Worm (Caenorhabditis elegans) whole organism, L4 larva: ENCODE results near the gene srxa-16.

Experiments
- F37D6.2 ChIP-seq: sonication (generic microtip); optimal IDR thresholded peaks from 2 replicates; lab custom pipeline; 2016; ENCODE audit warnings: mild to moderate bottlenecking, missing genetic modification characterization, missing compliant biosample characterization
- R02D3.7 ChIP-seq: fragments of 150-350 bp; sonication (generic microtip); optimal IDR thresholded peaks from 3 replicates; lab custom pipeline; 2014; ENCODE audit warnings: missing biosample characterization, missing genetic modification characterization
- T26A8.4 ChIP-seq: fragments of 200-800 bp; sonication (Bioruptor generic); IDR thresholded peaks from 2 replicates; pipeline ENCODE4 v1.3.6; 2022; ENCODE audit warnings: missing genetic modification characterization, missing compliant biosample characterization
- Y105C5A.15 ChIP-seq: fragments of 200-800 bp; sonication (Bioruptor generic); IDR thresholded peaks from 2 replicates; pipeline ENCODE4 v1.3.6; 2022; ENCODE audit warnings: missing genetic modification characterization, missing compliant biosample characterization
- Y75B8A.6 ChIP-seq: fragments of 200-800 bp; sonication (Bioruptor generic); IDR thresholded peaks from 2 replicates; pipeline ENCODE4 v1.3.6; 2022; ENCODE audit warnings: missing genetic modification reagents, missing genetic modification characterization, missing compliant biosample characterization
- ZK337.2 ChIP-seq: fragments of 200-800 bp; sonication (Bioruptor generic); IDR thresholded peaks from 2 replicates; pipeline ENCODE4 v1.3.6; 2022; ENCODE audit warnings: missing genetic modification reagents, missing genetic modification characterization, missing compliant biosample characterization
- ZK546.5 ChIP-seq, 2 experiments: sonication (generic microtip); optimal IDR thresholded peaks; 2 replicates each; lab custom pipeline; 2017; ENCODE audit warnings: missing biosample characterization in 2 of 2, missing genetic modification characterization in 2 of 2
- ama-1 ChIP-seq: fragments of 150-350 bp; optimal IDR thresholded peaks from 2 replicates; lab custom pipeline; 2014; ENCODE audit warnings: inconsistent platforms, mixed read lengths
- ceh-44 ChIP-seq: fragments of 200-800 bp; sonication (Bioruptor generic); IDR thresholded peaks from 2 replicates; pipeline ENCODE4 v1.3.6; 2022; ENCODE audit warnings: missing genetic modification reagents, missing genetic modification characterization, missing compliant biosample characterization
- ceh-82 ChIP-seq: sonication (generic microtip); optimal IDR thresholded peaks from 2 replicates; lab custom pipeline; 2017; ENCODE audit warnings: missing biosample characterization, missing genetic modification characterization
- daf-12 ChIP-seq: fragments of 150-350 bp; optimal IDR thresholded peaks from 2 replicates; lab custom pipeline; 2014; ENCODE audit warnings: missing biosample characterization, missing genetic modification reagents, missing genetic modification characterization
- daf-16 ChIP-seq, 3 experiments: sonication (generic microtip); optimal IDR thresholded peaks; 2 replicates each; lab custom pipeline; 2016 to 2017; ENCODE audit warnings: missing genetic modification characterization in 3 of 3, missing genetic modification reagents in 3 of 3, mild to moderate bottlenecking in 2 of 3, missing compliant biosample characterization in 2 of 3, missing biosample characterization in 1 of 3, moderate library complexity in 1 of 3
- daf-19 ChIP-seq: fragments of 200-800 bp; sonication (Bioruptor generic); conservative IDR thresholded peaks from 2 replicates; pipeline ENCODE4 v1.3.6; 2022; ENCODE audit warnings: missing genetic modification characterization, missing compliant biosample characterization
- dmd-6 ChIP-seq: fragments of 200-800 bp; sonication (Bioruptor generic); IDR thresholded peaks from 2 replicates; pipeline ENCODE4 v1.3.6; 2022; ENCODE audit warnings: missing genetic modification reagents, missing genetic modification characterization, missing compliant biosample characterization
- dve-1 ChIP-seq: sonication (generic microtip); optimal IDR thresholded peaks from 2 replicates; lab custom pipeline; 2017; ENCODE audit warnings: antibody characterized with exemption, mild to moderate bottlenecking, missing genetic modification characterization, missing compliant biosample characterization; ENCODE audit not compliant: insufficient read depth
- egl-27 ChIP-seq: sonication (generic microtip); optimal IDR thresholded peaks from 3 replicates; lab custom pipeline; 2017; ENCODE audit warnings: missing biosample characterization, missing genetic modification reagents, missing genetic modification characterization
- fkh-10 ChIP-seq: fragments of 150-350 bp; optimal IDR thresholded peaks from 2 replicates; lab custom pipeline; 2014; ENCODE audit warnings: missing biosample characterization, missing genetic modification reagents, missing genetic modification characterization
- fos-1 ChIP-seq: fragments of 150-350 bp; optimal IDR thresholded peaks from 2 replicates; lab custom pipeline; 2014; ENCODE audit warnings: missing biosample characterization, missing genetic modification characterization
- gei-8 ChIP-seq: fragments of 200-800 bp; sonication (Bioruptor generic); optimal IDR thresholded peaks from 2 replicates; lab custom pipeline; 2018; ENCODE audit warnings: mild to moderate bottlenecking, missing genetic modification characterization, missing compliant biosample characterization
- hmg-1.1 ChIP-seq: fragments of 200-800 bp; sonication (Bioruptor generic); IDR thresholded peaks from 2 replicates; pipeline ENCODE4 v1.3.6; 2022; ENCODE audit warnings: missing genetic modification reagents, missing genetic modification characterization, missing compliant biosample characterization
- lin-29 ChIP-seq: fragments of 200-800 bp; sonication (Bioruptor generic); IDR thresholded peaks from 2 replicates; pipeline ENCODE4 v1.3.6; 2022; ENCODE audit warnings: missing genetic modification reagents, missing genetic modification characterization, missing compliant biosample characterization
- lin-38 ChIP-seq: fragments of 200-800 bp; sonication (Bioruptor generic); IDR thresholded peaks from 2 replicates; pipeline ENCODE4 v1.3.6; 2022; ENCODE audit warnings: missing genetic modification reagents, missing genetic modification characterization, missing compliant biosample characterization
- lir-3 ChIP-seq: sonication (generic microtip); optimal IDR thresholded peaks from 2 replicates; lab custom pipeline; 2016; ENCODE audit warnings: mild to moderate bottlenecking, missing genetic modification characterization, missing compliant biosample characterization
- mdl-1 ChIP-seq, 2 experiments: fragments of 150-350 bp in 1 of 2; sonication (generic microtip) in 1 of 2; optimal IDR thresholded peaks; 2 replicates each; lab custom pipeline; 2014 to 2017; ENCODE audit warnings: missing biosample characterization in 2 of 2, missing genetic modification characterization in 2 of 2
- nhr-10 ChIP-seq: fragments of 150-350 bp; optimal IDR thresholded peaks from 2 replicates; lab custom pipeline; 2014; ENCODE audit warnings: missing biosample characterization, missing genetic modification characterization
- nhr-102 ChIP-seq: sonication (generic microtip); optimal IDR thresholded peaks from 2 replicates; lab custom pipeline; 2016; ENCODE audit warnings: mild to moderate bottlenecking, missing genetic modification characterization, moderate library complexity, missing compliant biosample characterization
- nhr-111 ChIP-seq: fragments of 200-800 bp; sonication (Bioruptor generic); optimal IDR thresholded peaks from 2 replicates; lab custom pipeline; 2018; ENCODE audit warnings: mild to moderate bottlenecking, missing genetic modification characterization, missing compliant biosample characterization
- nhr-25 ChIP-seq: sonication (generic microtip); optimal IDR thresholded peaks from 2 replicates; lab custom pipeline; 2017; ENCODE audit warnings: missing genetic modification characterization, mild to moderate bottlenecking, missing compliant biosample characterization, antibody characterized with exemption, moderate library complexity, borderline replicate concordance; ENCODE audit not compliant: insufficient read depth
- nhr-28 ChIP-seq: fragments of 150-350 bp; optimal IDR thresholded peaks from 2 replicates; lab custom pipeline; 2014; ENCODE audit warnings: missing biosample characterization, missing genetic modification characterization
- saeg-2 ChIP-seq: fragments of 200-800 bp; sonication (Bioruptor generic); IDR thresholded peaks from 2 replicates; pipeline ENCODE4 v1.3.6; 2022; ENCODE audit warnings: missing genetic modification reagents, missing genetic modification characterization, missing compliant biosample characterization
- tag-97 ChIP-seq: fragments of 200-800 bp; sonication (Bioruptor generic); IDR thresholded peaks from 2 replicates; pipeline ENCODE4 v1.3.6; 2022; ENCODE audit warnings: missing genetic modification characterization, missing compliant biosample characterization
- tra-1 ChIP-seq: fragments of 200-800 bp; sonication (Bioruptor generic); IDR thresholded peaks from 2 replicates; pipeline ENCODE4 v1.3.6; 2022; ENCODE audit warnings: missing genetic modification reagents, missing genetic modification characterization, missing compliant biosample characterization
- unc-39 ChIP-seq: sonication (generic microtip); optimal IDR thresholded peaks from 2 replicates; lab custom pipeline; 2017; ENCODE audit warnings: missing biosample characterization, missing genetic modification characterization
- unc-62 ChIP-seq, 3 experiments: fragments of 150-350 bp in 1 of 3; sonication (generic microtip); optimal IDR thresholded peaks in 2 of 3; peaks in 1 of 3; 1 replicate in 1 of 3; 2 replicates in 2 of 3; lab custom pipeline; 2014 to 2017; ENCODE audit warnings: missing biosample characterization in 3 of 3, missing genetic modification characterization in 3 of 3, missing genetic modification reagents in 3 of 3, missing genotype in 1 of 3
- zag-1 ChIP-seq: fragments of 150-350 bp; optimal IDR thresholded peaks from 2 replicates; lab custom pipeline; 2014; ENCODE audit warnings: missing biosample characterization, missing genetic modification characterization
- zfp-3 ChIP-seq: fragments of 200-800 bp; sonication (Bioruptor generic); conservative IDR thresholded peaks from 2 replicates; pipeline ENCODE4 v1.3.6; 2022; ENCODE audit warnings: missing genetic modification reagents, missing genetic modification characterization, missing compliant biosample characterization
- zip-11 ChIP-seq: fragments of 200-800 bp; sonication (Bioruptor generic); IDR thresholded peaks from 2 replicates; pipeline ENCODE4 v1.3.6; 2022; ENCODE audit warnings: missing genetic modification characterization, missing compliant biosample characterization
- zip-2 ChIP-seq: fragments of 150-350 bp; optimal IDR thresholded peaks from 2 replicates; lab custom pipeline; 2014; ENCODE audit warnings: missing biosample characterization, missing genetic modification characterization

srxa-16 gene

DNA sequence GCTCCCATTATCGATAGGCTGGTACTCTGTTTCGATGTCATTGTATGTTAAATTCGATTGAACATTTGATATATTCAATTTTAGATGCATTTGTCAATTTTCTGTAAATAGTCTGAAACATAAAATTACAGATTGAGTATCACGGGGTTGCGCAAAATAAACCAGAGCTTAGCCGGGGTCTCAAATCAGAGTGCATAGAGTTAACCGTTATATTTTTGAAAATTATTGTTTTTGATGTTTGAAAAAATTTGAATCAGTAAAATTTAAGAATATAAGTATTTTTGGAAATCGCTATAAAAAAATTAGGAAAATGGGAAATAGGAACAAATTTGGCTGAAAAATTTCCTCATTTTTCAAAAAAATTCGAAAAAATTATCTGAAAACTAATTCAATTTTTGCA lies 45.5 kb upstream of the srxa-16 start, which contains the start of gene F10A3.17:
Gene F10A3.17 (minus strand): TSS at position 101 of the 400 bp plus-strand sequence.
- TF ChIP-seq unc-39 (tag; lab: Kevin White, UChicago) (no peak), dmd-6 (GFP tag; lab: Robert Waterston, UW) (no peak), T26A8.4 (no peak), dve-1 (tag; lab: Kevin White, UChicago) (no peak), nhr-10 (tag; lab: Kevin White, UChicago) (no peak), ceh-82 (tag; lab: Kevin White, UChicago) (no peak), nhr-111 (GFP tag; lab: Kevin White, UChicago) (no peak), zfp-3 (GFP tag; lab: Robert Waterston, UW) (no peak), tag-97 (GFP tag; lab: Robert Waterston, UW) (no peak), hmg-1.1 (GFP tag; lab: Robert Waterston, UW) (no peak), lin-38 (GFP tag; lab: Robert Waterston, UW) (no peak), Y105C5A.15 (no peak), R02D3.7 (tag; lab: Kevin White, UChicago) (no peak), zip-2 (tag; lab: Kevin White, UChicago) (no peak), tra-1 (no peak), ama-1 (lab: Kevin White, UChicago) (no peak), F37D6.2 (tag; lab: Kevin White, UChicago) (no peak), egl-27 (tag; lab: Kevin White, UChicago) (no peak), nhr-102 (tag; lab: Kevin White, UChicago) (no peak)
- TF ChIP-seq, all 104 proteins: peak for 0

DNA sequence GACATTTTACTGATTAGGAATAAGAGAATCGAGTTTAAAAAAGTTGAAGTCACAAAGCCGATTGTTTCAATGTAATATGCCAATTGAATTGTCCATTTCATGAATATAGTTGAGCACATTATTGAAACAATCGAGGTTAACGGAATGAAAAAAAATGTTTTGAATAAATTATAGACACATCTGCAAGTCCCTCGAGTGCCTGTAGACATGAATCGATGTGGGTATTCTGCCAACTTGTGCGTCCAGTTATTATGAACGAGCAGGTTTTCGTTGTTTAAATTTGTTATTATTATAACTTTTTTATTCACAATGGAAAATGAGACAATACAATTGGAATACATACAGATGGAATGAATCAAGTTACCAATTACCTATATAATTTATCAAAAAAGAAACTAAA lies 44.3 kb upstream of the srxa-16 start, which contains the start of gene str-99:
Gene str-99 (minus strand): TSS at position 101 of the 400 bp plus-strand sequence.
- TF ChIP-seq mdl-1 (tag; optimal IDR thresholded peaks at IDR 0.05; lab: Kevin White, UChicago) = no peak
- peak in 1 of 2 experiments; percentile 39 for TF ChIP-seq unc-62 (GFP tag; optimal IDR thresholded peaks at IDR 0.05 in 1 of 2; lab: Kevin White, UChicago)
- no peak for TF ChIP-seq unc-62 (tag; optimal IDR thresholded peaks at IDR 0.05; lab: Kevin White, UChicago)
- TF ChIP-seq dmd-6 (GFP tag; lab: Robert Waterston, UW) = no peak

DNA sequence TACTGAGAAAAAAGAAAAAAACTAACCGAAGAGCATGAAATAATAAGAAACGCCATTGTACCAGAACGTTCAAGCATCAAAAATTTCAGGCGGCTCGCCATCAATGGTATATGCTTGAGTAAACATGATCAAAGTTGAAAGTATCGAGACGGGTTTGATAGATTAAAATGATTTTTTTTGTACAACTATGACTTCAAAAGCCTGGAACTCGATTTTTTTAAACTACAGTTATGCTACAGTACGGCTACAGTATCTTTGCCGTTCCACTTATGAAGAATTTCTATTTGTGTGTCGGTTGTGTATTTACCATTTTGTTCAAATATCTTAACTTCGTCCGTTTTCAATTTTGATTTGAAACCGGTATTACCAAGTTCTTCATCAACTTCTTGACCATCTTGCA lies 41.0 kb upstream of the srxa-16 start, which contains the start of gene str-97:
Gene str-97 (minus strand): TSS at position 101 of the 400 bp plus-strand sequence.
- TF ChIP-seq ZK546.5 (tag; optimal IDR thresholded peaks at IDR 0.05; lab: Kevin White, UChicago) = no peak
- no peak for TF ChIP-seq daf-19
- TF ChIP-seq unc-62 (GFP tag; optimal IDR thresholded peaks at IDR 0.05 in 1 of 2; lab: Kevin White, UChicago) = peak in 1 of 2 experiments; percentile 62
- TF ChIP-seq unc-62 (tag; optimal IDR thresholded peaks at IDR 0.05; lab: Kevin White, UChicago) = no peak

DNA sequence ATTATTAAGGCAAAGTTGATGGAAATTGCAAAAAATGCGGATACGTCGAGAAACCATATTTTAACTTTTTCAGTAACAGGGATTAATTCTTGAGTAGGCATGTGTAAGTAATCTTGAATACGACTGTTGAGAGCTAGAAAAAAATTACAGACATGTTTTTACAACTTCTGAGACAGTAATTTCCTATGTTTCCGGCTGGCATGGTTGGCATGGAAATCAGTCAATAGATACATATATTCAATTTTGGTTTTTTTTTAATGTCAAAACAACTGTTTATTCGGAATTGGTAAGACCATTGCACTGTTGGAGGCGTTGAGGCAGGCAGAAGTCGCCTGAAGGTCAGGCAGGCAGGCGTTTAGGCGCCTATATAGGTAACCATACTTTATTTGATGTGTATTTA lies 39.2 kb upstream of the srxa-16 start, which contains the start of gene str-254:
Gene str-254 (minus strand): TSS at position 101 of the 400 bp plus-strand sequence.
- no peak for TF ChIP-seq tra-1
- no peak for TF ChIP-seq ZK337.2 (GFP tag; lab: Robert Waterston, UW)
- TF ChIP-seq zag-1 = no peak
- no peak for TF ChIP-seq dmd-6 (GFP tag; lab: Robert Waterston, UW)
- TF ChIP-seq zip-2 (tag; lab: Kevin White, UChicago) = no peak
- no peak for TF ChIP-seq lir-3 (tag; lab: Kevin White, UChicago)
- TF ChIP-seq daf-16 (GFP tag; optimal IDR thresholded peaks at IDR 0.05; lab: Kevin White, UChicago) = no peak
- no peak for TF ChIP-seq daf-16 (tag; optimal IDR thresholded peaks at IDR 0.05; lab: Kevin White, UChicago)
- no peak for TF ChIP-seq fos-1 (tag; lab: Kevin White, UChicago)
- TF ChIP-seq unc-62 (GFP tag; optimal IDR thresholded peaks at IDR 0.05 in 1 of 2; lab: Kevin White, UChicago) = no peak
- TF ChIP-seq unc-62 (tag; optimal IDR thresholded peaks at IDR 0.05; lab: Kevin White, UChicago) = no peak
- no peak for TF ChIP-seq ceh-44
- TF ChIP-seq ceh-82 (tag; lab: Kevin White, UChicago) = no peak

DNA sequence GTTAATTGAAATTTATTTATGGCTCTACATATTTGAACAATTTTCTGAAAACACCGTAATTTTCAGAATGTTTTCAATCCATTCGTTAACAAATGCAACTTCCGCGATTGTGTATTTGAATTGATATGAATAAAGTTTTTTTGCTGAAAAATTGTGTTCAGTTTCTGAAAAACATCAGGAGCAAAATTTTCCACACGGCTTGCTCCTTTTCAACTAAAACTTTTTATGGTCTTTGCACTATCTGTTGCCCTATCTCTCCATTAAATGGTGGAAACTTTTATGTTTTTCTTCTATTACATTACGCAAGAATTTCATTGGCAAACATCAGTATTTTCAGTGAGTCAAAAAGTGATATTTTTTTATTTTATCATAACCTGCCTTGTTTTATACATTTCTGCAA lies 34.7 kb upstream of the srxa-16 start, which contains the start of gene F10A3.4:
Gene F10A3.4 (plus strand): TSS at position 301 of the 400 bp plus-strand sequence.
- TF ChIP-seq lin-29 (GFP tag; lab: Robert Waterston, UW) (no peak), gei-8 (no peak), daf-12 (no peak), nhr-25 (tag; lab: Kevin White, UChicago) (no peak), saeg-2 (no peak), fkh-10 (no peak), nhr-28 (tag; lab: Kevin White, UChicago) (no peak), dmd-6 (GFP tag; lab: Robert Waterston, UW) (no peak), daf-16 (GFP tag; optimal IDR thresholded peaks at IDR 0.05; lab: Kevin White, UChicago) (no peak), daf-16 (tag; optimal IDR thresholded peaks at IDR 0.05; lab: Kevin White, UChicago) (no peak), Y75B8A.6 (GFP tag; lab: Robert Waterston, UW) (no peak), zip-11 (no peak)
